Worm (Caenorhabditis elegans) whole organism, L3 larva: ENCODE results near the gene ipla-6.

Experiments
- R02D3.7 ChIP-seq: fragments of 150-350 bp; optimal IDR thresholded peaks from 2 replicates; lab custom pipeline; 2014; ENCODE audit warnings: missing biosample characterization, missing genetic modification characterization
- ZK546.5 ChIP-seq: sonication (generic microtip); optimal IDR thresholded peaks from 2 replicates; lab custom pipeline; 2017; ENCODE audit warnings: missing biosample characterization, missing genetic modification characterization
- aly-2 ChIP-seq: fragments of 150-350 bp; optimal IDR thresholded peaks from 2 replicates; lab custom pipeline; 2014; ENCODE audit warnings: missing biosample characterization, missing genetic modification characterization
- ceh-16 ChIP-seq: sonication (generic microtip); optimal IDR thresholded peaks from 2 replicates; lab custom pipeline; 2017; ENCODE audit warnings: missing biosample characterization, missing genetic modification characterization
- ceh-82 ChIP-seq: fragments of 150-350 bp; optimal IDR thresholded peaks from 2 replicates; lab custom pipeline; 2014; ENCODE audit warnings: missing biosample characterization, missing genetic modification characterization
- ceh-9 ChIP-seq: sonication (generic microtip); optimal IDR thresholded peaks from 2 replicates; lab custom pipeline; 2018; ENCODE audit warnings: missing biosample characterization, missing genetic modification characterization
- daf-12 ChIP-seq: fragments of 150-350 bp; optimal IDR thresholded peaks from 2 replicates; lab custom pipeline; 2014; ENCODE audit warnings: missing biosample characterization, missing genetic modification reagents, missing genetic modification characterization
- egl-27 ChIP-seq: sonication (generic microtip); optimal IDR thresholded peaks from 4 replicates; lab custom pipeline; 2017; ENCODE audit warnings: missing biosample characterization, missing genetic modification reagents, missing genetic modification characterization
- egl-5 ChIP-seq: fragments of 150-350 bp; optimal IDR thresholded peaks from 2 replicates; lab custom pipeline; 2017; ENCODE audit warnings: missing biosample characterization, missing genetic modification reagents, missing genetic modification characterization, inconsistent platforms
- elt-1 ChIP-seq: fragments of 150-350 bp; optimal IDR thresholded peaks from 2 replicates; lab custom pipeline; 2014; ENCODE audit warnings: missing biosample characterization, missing genetic modification characterization
- elt-2 ChIP-seq: sonication (generic microtip); optimal IDR thresholded peaks from 2 replicates; lab custom pipeline; 2016; ENCODE audit warnings: missing genetic modification reagents, mild to moderate bottlenecking, missing genetic modification characterization, missing compliant biosample characterization
- elt-3 ChIP-seq, 3 experiments: fragments of 150-350 bp in 1 of 3; sonication (generic microtip) in 2 of 3; optimal IDR thresholded peaks; 2 replicates in 2 of 3; 4 replicates in 1 of 3; lab custom pipeline; 2014 to 2017; ENCODE audit warnings: missing biosample characterization in 3 of 3, missing genetic modification characterization in 3 of 3
- eor-1 ChIP-seq, 2 experiments: fragments of 150-350 bp; optimal IDR thresholded peaks; 2 replicates each; lab custom pipeline; 2014 to 2018; ENCODE audit warnings: missing biosample characterization in 2 of 2, missing genetic modification characterization in 2 of 2
- fkh-10 ChIP-seq: sonication (generic microtip); optimal IDR thresholded peaks from 2 replicates; lab custom pipeline; 2017; ENCODE audit warnings: missing biosample characterization, missing genetic modification reagents, missing genetic modification characterization
- fkh-2 ChIP-seq: fragments of 150-350 bp; optimal IDR thresholded peaks from 2 replicates; lab custom pipeline; 2014; ENCODE audit warnings: missing biosample characterization, missing genetic modification reagents, missing genetic modification characterization
- fos-1 ChIP-seq: fragments of 150-350 bp; optimal IDR thresholded peaks from 2 replicates; lab custom pipeline; 2014; ENCODE audit warnings: missing biosample characterization, missing genetic modification characterization
- hmg-11 ChIP-seq: sonication (generic microtip); optimal IDR thresholded peaks from 2 replicates; lab custom pipeline; 2016; ENCODE audit warnings: missing genetic modification characterization, missing compliant biosample characterization
- jun-1 ChIP-seq: fragments of 150-350 bp; optimal IDR thresholded peaks from 2 replicates; lab custom pipeline; 2014; ENCODE audit warnings: missing biosample characterization, missing genetic modification reagents, missing genetic modification characterization
- lin-15B ChIP-seq: fragments of 150-350 bp; optimal IDR thresholded peaks from 2 replicates; lab custom pipeline; 2014; ENCODE audit warnings: missing biosample characterization, missing genetic modification characterization
- lin-39 ChIP-seq: fragments of 150-350 bp; optimal IDR thresholded peaks from 2 replicates; lab custom pipeline; 2018; ENCODE audit warnings: missing biosample characterization, missing genetic modification reagents, missing genetic modification characterization
- mml-1 ChIP-seq: fragments of 150-350 bp; sonication (generic microtip); optimal IDR thresholded peaks from 3 replicates; lab custom pipeline; 2014; ENCODE audit warnings: missing biosample characterization, missing genetic modification characterization
- nfya-1 ChIP-seq: sonication (generic microtip); optimal IDR thresholded peaks from 2 replicates; lab custom pipeline; 2017; ENCODE audit warnings: missing genetic modification characterization, mild to moderate bottlenecking, missing compliant biosample characterization, antibody characterized with exemption, moderate library complexity; ENCODE audit not compliant: insufficient read depth
- nhr-11 ChIP-seq: fragments of 150-350 bp; optimal IDR thresholded peaks from 2 replicates; lab custom pipeline; 2014; ENCODE audit warnings: missing biosample characterization, missing genetic modification characterization
- nhr-12 ChIP-seq: fragments of 150-350 bp; optimal IDR thresholded peaks from 2 replicates; lab custom pipeline; 2014; ENCODE audit warnings: missing biosample characterization, missing genetic modification characterization
- nhr-23 ChIP-seq: fragments of 150-350 bp; optimal IDR thresholded peaks from 2 replicates; lab custom pipeline; 2014; ENCODE audit warnings: missing biosample characterization, missing genetic modification reagents, missing genetic modification characterization
- nhr-25 ChIP-seq: sonication (generic microtip); optimal IDR thresholded peaks from 2 replicates; lab custom pipeline; 2017; ENCODE audit warnings: missing biosample characterization, missing genetic modification characterization
- nhr-43 ChIP-seq: sonication (generic microtip); optimal IDR thresholded peaks from 2 replicates; lab custom pipeline; 2016; ENCODE audit warnings: mild to moderate bottlenecking, missing genetic modification characterization, missing compliant biosample characterization; ENCODE audit not compliant: poor library complexity, severe bottlenecking
- nhr-67 ChIP-seq: fragments of 150-350 bp; optimal IDR thresholded peaks from 2 replicates; lab custom pipeline; 2014; ENCODE audit warnings: missing biosample characterization, missing genetic modification characterization
- nhr-77 ChIP-seq: fragments of 150-350 bp; optimal IDR thresholded peaks from 2 replicates; lab custom pipeline; 2014; ENCODE audit warnings: missing biosample characterization, missing genetic modification characterization
- sea-2 ChIP-seq: fragments of 150-350 bp; sonication (generic microtip); optimal IDR thresholded peaks from 4 replicates; lab custom pipeline; 2014; ENCODE audit warnings: missing biosample characterization, missing genetic modification reagents, missing genetic modification characterization
- skn-1 ChIP-seq: fragments of 150-350 bp; optimal IDR thresholded peaks from 2 replicates; lab custom pipeline; 2014; ENCODE audit warnings: missing biosample characterization, missing genetic modification characterization
- tbx-2 ChIP-seq: sonication (generic microtip); optimal IDR thresholded peaks from 2 replicates; lab custom pipeline; 2016; ENCODE audit warnings: mild to moderate bottlenecking, missing genetic modification characterization, missing compliant biosample characterization
- unc-39 ChIP-seq: sonication (generic microtip); optimal IDR thresholded peaks from 4 replicates; lab custom pipeline; 2017; ENCODE audit warnings: missing biosample characterization, missing genetic modification characterization
- zag-1 ChIP-seq: fragments of 150-350 bp; optimal IDR thresholded peaks from 2 replicates; lab custom pipeline; 2014; ENCODE audit warnings: missing biosample characterization, missing genetic modification characterization

Gene ipla-6

DNA sequence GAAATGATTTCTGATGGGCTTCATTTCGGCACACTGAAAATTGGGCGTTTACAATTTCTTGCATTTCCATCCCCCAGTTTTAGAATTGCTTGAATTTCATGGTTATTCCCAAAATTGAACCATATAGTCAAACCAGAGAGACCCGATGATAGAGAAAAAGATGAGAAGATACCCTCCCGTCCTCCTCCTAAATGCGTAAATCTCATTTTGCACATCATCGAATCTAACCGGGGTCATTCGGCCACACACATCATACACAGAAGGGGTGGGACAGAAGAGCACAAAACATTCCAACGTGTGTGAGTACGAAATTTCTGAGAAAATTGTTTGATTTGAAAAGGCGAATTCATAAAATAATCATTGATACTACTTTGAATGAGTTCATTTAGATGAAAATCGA is 26.2 kb downstream of the ipla-6 start:
- TF ChIP-seq eor-1 (tag; optimal IDR thresholded peaks at IDR 0.05; lab: Kevin White, UChicago) (no peak), elt-1 (no peak), nhr-25 (tag; lab: Kevin White, UChicago) (no peak), nhr-12 (no peak), lin-15B (tag; lab: Kevin White, UChicago) (no peak)
- TF ChIP-seq, all 47 proteins: peak for 0

DNA sequence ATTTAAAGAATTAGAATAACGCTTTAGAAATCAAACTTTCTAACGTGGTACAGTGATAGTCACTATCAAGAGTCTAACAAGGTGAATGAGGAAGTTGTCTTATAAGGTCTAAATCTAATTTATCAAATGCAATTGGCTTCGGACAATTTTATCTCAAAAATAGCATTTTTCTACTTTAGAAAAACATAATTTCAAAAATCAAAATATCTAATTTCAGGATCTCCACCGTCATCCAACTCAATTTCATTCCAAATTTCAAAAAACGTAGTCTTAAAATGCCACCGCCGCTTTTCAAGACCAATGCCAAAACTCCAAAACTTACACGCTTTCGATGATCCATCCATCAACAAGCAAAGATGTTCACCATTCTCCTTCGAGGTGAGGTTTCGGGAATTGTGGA is 27.6 kb downstream of the ipla-6 start, which contains the start of gene Y73B6BL.270:
Gene Y73B6BL.270 (plus strand): TSS at position 301 of the 400 bp plus-strand sequence.
- TF ChIP-seq egl-5 (no peak), nfya-1 (tag; lab: Kevin White, UChicago) (no peak), fkh-2 (no peak), nhr-67 (no peak), nhr-25 (tag; lab: Kevin White, UChicago) (no peak), zag-1 (tag; lab: Kevin White, UChicago) (no peak), R02D3.7 (tag; lab: Kevin White, UChicago) (no peak), nhr-77 (no peak), nhr-23 (tag; lab: Kevin White, UChicago) (no peak), lin-39 (tag; lab: Kevin White, UChicago) (no peak), jun-1 (tag; lab: Kevin White, UChicago) (no peak), ceh-82 (tag; lab: Kevin White, UChicago) (no peak), ZK546.5 (tag; lab: Kevin White, UChicago) (no peak), mml-1 (tag; lab: Kevin White, UChicago) (no peak)
- TF ChIP-seq, all 47 proteins: peak for 0

ce11 chrIV:6366032-6366431 is 28.6 kb downstream of the ipla-6 start:
- TF ChIP-seq daf-12 (tag; lab: Kevin White, UChicago) (no peak), tbx-2 (no peak), ceh-9 (no peak), fos-1 (no peak), hmg-11 (no peak), ceh-82 (tag; lab: Kevin White, UChicago) (no peak), egl-27 (tag; lab: Kevin White, UChicago) (no peak), nhr-43 (tag; lab: Kevin White, UChicago) (no peak)
- TF ChIP-seq, all 47 proteins: peak for 0

ce11 chrIV:6369489-6369888 is 32.0 kb downstream of the ipla-6 start:
- TF ChIP-seq elt-3 (tag; optimal IDR thresholded peaks at IDR 0.05; lab: Kevin White, UChicago) (no peak), nhr-23 (tag; lab: Kevin White, UChicago) (peak; percentile 14)
- TF ChIP-seq, all 47 proteins: peak for 1

- TF ChIP-seq mml-1 (tag; lab: Kevin White, UChicago) = no peak
- TF ChIP-seq, all 47 proteins: peak for 0
Measured at ce11 chrIV:6372267-6372666, 34.8 kb downstream of the ipla-6 start.

- TF ChIP-seq nhr-67 (no peak), ceh-82 (tag; lab: Kevin White, UChicago) (no peak), skn-1 (tag; lab: Kevin White, UChicago) (no peak), sea-2 (GFP tag; lab: Kevin White, UChicago) (no peak), egl-5 (no peak), eor-1 (tag; optimal IDR thresholded peaks at IDR 0.05; lab: Kevin White, UChicago) (no peak), unc-39 (no peak), ZK546.5 (tag; lab: Kevin White, UChicago) (no peak), jun-1 (tag; lab: Kevin White, UChicago) (no peak), lin-39 (tag; lab: Kevin White, UChicago) (no peak), ceh-16 (tag; lab: Kevin White, UChicago) (no peak)
Measured at ce11 chrIV:6372993-6373392, 35.5 kb downstream of the ipla-6 start, which contains the start of gene smg-3. smg-3 (minus strand) TSS chrIV:6373093.

ce11 chrIV:6373721-6374120 is 36.3 kb downstream of the ipla-6 start:
- TF ChIP-seq aly-2 (no peak), jun-1 (tag; lab: Kevin White, UChicago) (no peak), nhr-23 (tag; lab: Kevin White, UChicago) (no peak), fkh-10 (GFP tag; lab: Kevin White, UChicago) (no peak), daf-12 (tag; lab: Kevin White, UChicago) (no peak), hmg-11 (no peak), nhr-12 (no peak), nhr-11 (no peak), zag-1 (tag; lab: Kevin White, UChicago) (no peak), elt-2 (no peak), egl-27 (tag; lab: Kevin White, UChicago) (no peak), elt-3 (tag; optimal IDR thresholded peaks at IDR 0.05; lab: Kevin White, UChicago) (no peak)
- TF ChIP-seq, all 47 proteins: peak for 0
